Fruit fly (Drosophila melanogaster) Kc167 (cell line): ENCODE results near the gene Prp40.

ENCODE experiments used
- Myc ChIP-seq: fragments of >200 bp; optimal IDR thresholded peaks from 2 replicates; lab custom pipeline; 2017; ENCODE audit warnings: missing external identifiers
- h ChIP-seq: fragments of >200 bp; optimal IDR thresholded peaks from 3 replicates; lab custom pipeline; 2018; ENCODE audit warnings: missing external identifiers
- insv ChIP-seq: fragments of >200 bp; optimal IDR thresholded peaks from 3 replicates; lab custom pipeline; 2018; ENCODE audit warnings: missing external identifiers
- psq ChIP-seq: fragments of >200 bp; optimal IDR thresholded peaks from 2 replicates; lab custom pipeline; 2017; ENCODE audit warnings: missing external identifiers
- ttk ChIP-seq: sonication (Bioruptor generic); optimal IDR thresholded peaks from 2 replicates; lab custom pipeline; 2017; ENCODE audit warnings: missing external identifiers

DNA sequence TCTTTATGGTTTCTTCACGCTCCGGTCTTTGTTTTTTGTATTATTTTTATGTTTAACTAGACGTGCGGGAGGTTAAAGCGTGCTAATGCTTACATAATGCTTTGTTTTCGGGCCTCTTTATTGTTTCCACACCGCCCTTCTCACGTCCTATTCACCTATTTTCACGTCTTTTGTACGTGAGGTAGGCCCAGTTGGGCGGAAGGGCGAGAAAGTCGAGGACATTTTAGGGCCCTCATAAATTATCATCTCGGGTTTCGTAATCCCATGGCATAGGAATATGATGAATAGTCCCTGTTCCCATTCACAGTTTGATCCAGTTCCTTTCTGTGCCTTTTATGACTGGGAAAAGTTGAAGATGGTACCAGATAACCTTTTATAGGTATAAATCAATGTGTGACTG, 17.5 kb upstream of the Prp40 start:
- no peak for TF ChIP-seq ttk (lab: Kevin White, UChicago)
- no peak for TF ChIP-seq psq (lab: Kevin White, UChicago)
- no peak for TF ChIP-seq Myc (lab: Kevin White, UChicago)
- TF ChIP-seq insv (lab: Kevin White, UChicago): no peak
- no peak for TF ChIP-seq h (lab: Kevin White, UChicago)
